Worm (Caenorhabditis elegans) whole organism, L4/young adult: ENCODE data around the gene hch-1.

Experiments
- dao-5 ChIP-seq: sonication (generic microtip); optimal IDR thresholded peaks from 2 replicates; lab custom pipeline; 2016; ENCODE audit warnings: missing genotype, missing genetic modification characterization, moderate library complexity, missing compliant biosample characterization
- him-1 ChIP-seq: sonication (generic microtip); optimal IDR thresholded peaks from 2 replicates; lab custom pipeline; 2016; ENCODE audit warnings: missing genotype, missing genetic modification reagents, missing genetic modification characterization, missing compliant biosample characterization

ce11 chrX:14740019-14740418 lies 40.2 kb upstream of the hch-1 start, which contains the start of gene C05G5.1:
- TF ChIP-seq him-1 (no peak), dao-5 (tag; lab: Kevin White, UChicago) (no peak)
